Fruit fly (Drosophila melanogaster) Kc167 (cell line): ENCODE measurements around the gene CG3277.

Experiments used
- Sin3A ChIP-seq: fragments of >200 bp; optimal IDR thresholded peaks from 2 replicates; lab custom pipeline; 2018; ENCODE audit warnings: missing external identifiers
- h ChIP-seq: fragments of >200 bp; optimal IDR thresholded peaks from 3 replicates; lab custom pipeline; 2018; ENCODE audit warnings: missing external identifiers
- insv ChIP-seq: fragments of >200 bp; optimal IDR thresholded peaks from 3 replicates; lab custom pipeline; 2018; ENCODE audit warnings: missing external identifiers
- psq ChIP-seq: fragments of >200 bp; optimal IDR thresholded peaks from 2 replicates; lab custom pipeline; 2017; ENCODE audit warnings: missing external identifiers

dm6 chr2L:3341231-3341935 is 37.5 kb downstream of the CG3277 start:
- TF ChIP-seq Sin3A (lab: Kevin White, UChicago) (no peak), psq (lab: Kevin White, UChicago) (no peak), h (lab: Kevin White, UChicago) (no peak), insv (lab: Kevin White, UChicago) (no peak)
